Fruit fly (Drosophila melanogaster) whole organism, embryonic: Measurements from ENCODE around the gene CG8420.

Experiments used
- Awh ChIP-seq: fragments of 200-800 bp; sonication (Bioruptor generic); IDR thresholded peaks from 2 replicates; pipeline ENCODE4, ENCODE4 v1.3.6; 2022; ENCODE audit warnings: missing biosample characterization, missing genetic modification characterization
- CG10209 ChIP-seq: fragments of 200-800 bp; sonication (Bioruptor generic); optimal IDR thresholded peaks from 3 replicates; lab custom pipeline; 2017; ENCODE audit warnings: missing biosample characterization, mild to moderate bottlenecking, missing genetic modification characterization, missing genetic modification reagents
- CG10462 ChIP-seq: fragments of 200-800 bp; sonication (Bioruptor generic); optimal IDR thresholded peaks from 2 replicates; lab custom pipeline; 2016; ENCODE audit warnings: missing biosample characterization, missing genetic modification characterization
- CG10979 ChIP-seq: fragments of 200-800 bp; sonication (Bioruptor generic); optimal IDR thresholded peaks from 2 replicates; lab custom pipeline; 2018; ENCODE audit warnings: missing biosample characterization, mild to moderate bottlenecking, missing genetic modification characterization, moderate library complexity
- CG11456 ChIP-seq: fragments of 200-800 bp; sonication (Bioruptor generic); IDR thresholded peaks from 3 replicates; pipeline ENCODE4 v1.3.6; 2022; ENCODE audit warnings: missing biosample characterization, missing genetic modification characterization
- CG11695 ChIP-seq: fragments of 200-800 bp; sonication (Bioruptor generic); IDR thresholded peaks from 3 replicates; pipeline ENCODE4 v1.3.6; 2022; ENCODE audit warnings: missing biosample characterization, missing genetic modification characterization
- CG12155 ChIP-seq: fragments of 200-800 bp; sonication (Bioruptor generic); optimal IDR thresholded peaks from 3 replicates; lab custom pipeline; 2016; ENCODE audit warnings: missing biosample characterization, missing genetic modification characterization
- CG12219 ChIP-seq: fragments of 200-800 bp; sonication (Bioruptor generic); optimal IDR thresholded peaks from 3 replicates; lab custom pipeline; 2018; ENCODE audit warnings: missing biosample characterization, mild to moderate bottlenecking, missing genetic modification characterization
- CG12391 ChIP-seq: fragments of 200-800 bp; sonication (Bioruptor generic); optimal IDR thresholded peaks from 3 replicates; lab custom pipeline; 2018; ENCODE audit warnings: missing biosample characterization, mild to moderate bottlenecking, missing genetic modification characterization, moderate library complexity
- CG13424 ChIP-seq: fragments of 200-800 bp; sonication (Bioruptor generic); optimal IDR thresholded peaks from 2 replicates; lab custom pipeline; 2019; ENCODE audit warnings: missing biosample characterization, mild to moderate bottlenecking, missing genetic modification characterization, moderate library complexity
- CG14050 ChIP-seq: fragments of 200-800 bp; sonication (Bioruptor generic); IDR thresholded peaks from 3 replicates; pipeline ENCODE4 v1.3.6; 2022; ENCODE audit warnings: missing biosample characterization, missing genetic modification characterization
- CG14710 ChIP-seq: fragments of 200-800 bp; sonication (Bioruptor generic); optimal IDR thresholded peaks from 3 replicates; lab custom pipeline; 2019; ENCODE audit warnings: missing biosample characterization, mild to moderate bottlenecking, missing genetic modification characterization, moderate library complexity
- CG14965 ChIP-seq: fragments of 200-800 bp; sonication (Bioruptor generic); optimal IDR thresholded peaks from 2 replicates; lab custom pipeline; 2016; ENCODE audit warnings: missing biosample characterization, missing genetic modification characterization, borderline replicate concordance
- CG16863 ChIP-seq: fragments of 200-800 bp; sonication (Bioruptor generic); optimal IDR thresholded peaks from 3 replicates; lab custom pipeline; 2016; ENCODE audit warnings: missing biosample characterization, missing genetic modification characterization
- CG18262 ChIP-seq: fragments of 200-800 bp; optimal IDR thresholded peaks from 3 replicates; lab custom pipeline; 2019; ENCODE audit warnings: missing biosample characterization, mild to moderate bottlenecking, missing genetic modification characterization, moderate library complexity
- CG18599 ChIP-seq: fragments of 200-800 bp; sonication (Bioruptor generic); optimal IDR thresholded peaks from 3 replicates; lab custom pipeline; 2017; ENCODE audit warnings: missing biosample characterization, missing genetic modification characterization, mild to moderate bottlenecking, moderate library complexity, missing genetic modification reagents
- CG18619 ChIP-seq: fragments of 200-800 bp; sonication (Bioruptor generic); optimal IDR thresholded peaks from 3 replicates; lab custom pipeline; 2017; ENCODE audit warnings: missing biosample characterization, mild to moderate bottlenecking, missing genetic modification characterization
- CG31224 ChIP-seq: fragments of 200-800 bp; sonication (Bioruptor generic); IDR thresholded peaks from 2 replicates; pipeline ENCODE4 v1.3.6; 2022; ENCODE audit warnings: missing biosample characterization, missing genetic modification characterization
- CG31441 ChIP-seq: fragments of 200-800 bp; sonication (Bioruptor generic); IDR thresholded peaks from 2 replicates; pipeline ENCODE4 v1.3.6; 2022; ENCODE audit warnings: missing biosample characterization, missing genetic modification characterization
- CG6689 ChIP-seq: fragments of 200-800 bp; sonication (Bioruptor generic); IDR thresholded peaks from 2 replicates; pipeline ENCODE4 v1.3.6; 2022; ENCODE audit warnings: missing biosample characterization, missing genetic modification characterization
- CG8765 ChIP-seq: fragments of 200-800 bp; sonication (Bioruptor generic); IDR thresholded peaks from 2 replicates; pipeline ENCODE4 v1.3.6; 2022; ENCODE audit warnings: missing biosample characterization, missing genetic modification characterization
- CG8944 ChIP-seq: fragments of 200-800 bp; sonication (Bioruptor generic); optimal IDR thresholded peaks from 3 replicates; lab custom pipeline; 2016; ENCODE audit warnings: missing biosample characterization, missing genetic modification characterization
- CG9215 ChIP-seq: fragments of 200-800 bp; sonication (Bioruptor generic); IDR thresholded peaks from 2 replicates; pipeline ENCODE4 v1.3.6; 2022; ENCODE audit warnings: missing biosample characterization, missing genetic modification characterization
- D ChIP-seq, 2 experiments: fragments of 200-800 bp in 1 of 2; fragments of >200 bp in 1 of 2; sonication (Bioruptor generic) in 1 of 2; optimal IDR thresholded peaks; 2 replicates in 1 of 2; 3 replicates in 1 of 2; lab custom pipeline; 2017; ENCODE audit warnings: mild to moderate bottlenecking in 1 of 2, missing biosample characterization in 1 of 2, missing genetic modification characterization in 1 of 2, missing genetic modification reagents in 1 of 2
- Dll ChIP-seq: fragments of 200-800 bp; sonication (Bioruptor generic); IDR thresholded peaks from 4 replicates; pipeline ENCODE4 v1.3.6; 2022; ENCODE audit warnings: missing biosample characterization, missing genetic modification characterization; ENCODE audit not compliant: partially characterized antibody
- Ets97D ChIP-seq: fragments of 200-800 bp; sonication (Bioruptor generic); optimal IDR thresholded peaks from 3 replicates; lab custom pipeline; 2016; ENCODE audit warnings: missing biosample characterization, missing genetic modification characterization
- Fer3 ChIP-seq: fragments of 200-800 bp; sonication (Bioruptor generic); optimal IDR thresholded peaks from 2 replicates; lab custom pipeline; 2018; ENCODE audit warnings: missing biosample characterization, mild to moderate bottlenecking, missing genetic modification characterization, moderate library complexity
- Gug ChIP-seq: fragments of 200-800 bp; sonication (Bioruptor generic); IDR thresholded peaks from 4 replicates; pipeline ENCODE4 v1.3.6; 2022; ENCODE audit warnings: missing biosample characterization, missing genetic modification characterization
- HLHmδ ChIP-seq: fragments of 200-800 bp; sonication (Bioruptor generic); optimal IDR thresholded peaks from 2 replicates; lab custom pipeline; 2018; ENCODE audit warnings: missing biosample characterization, mild to moderate bottlenecking, missing genetic modification characterization, moderate library complexity
- HmgZ ChIP-seq: fragments of 200-800 bp; sonication (Bioruptor generic); optimal IDR thresholded peaks from 2 replicates; lab custom pipeline; 2018; ENCODE audit warnings: missing biosample characterization, mild to moderate bottlenecking, missing genetic modification characterization
- Neu2 ChIP-seq: fragments of 200-800 bp; sonication (Bioruptor generic); optimal IDR thresholded peaks from 3 replicates; lab custom pipeline; 2016; ENCODE audit warnings: missing biosample characterization, missing genetic modification characterization, borderline replicate concordance
- Six4 ChIP-seq: fragments of 200-800 bp; sonication (Bioruptor generic); optimal IDR thresholded peaks from 2 replicates; lab custom pipeline; 2016; ENCODE audit warnings: missing biosample characterization, missing genetic modification characterization
- Usf ChIP-seq: fragments of 200-800 bp; sonication (Bioruptor generic); optimal IDR thresholded peaks from 2 replicates; lab custom pipeline; 2017; ENCODE audit warnings: missing genotype, missing biosample characterization, missing genetic modification characterization
- Xrp1 ChIP-seq: fragments of 200-800 bp; sonication (Bioruptor generic); IDR thresholded peaks from 2 replicates; pipeline ENCODE4 v1.3.6; 2022; ENCODE audit warnings: missing biosample characterization, missing genetic modification characterization
- abd-A ChIP-seq: fragments of 200-800 bp; sonication (Bioruptor generic); optimal IDR thresholded peaks from 3 replicates; lab custom pipeline; 2019; ENCODE audit warnings: missing biosample characterization, mild to moderate bottlenecking, missing genetic modification characterization, moderate library complexity
- az2 ChIP-seq: fragments of 200-800 bp; sonication (Bioruptor generic); optimal IDR thresholded peaks from 3 replicates; lab custom pipeline; 2016; ENCODE audit warnings: missing biosample characterization, missing genetic modification characterization
- chinmo ChIP-seq: fragments of 200-800 bp; sonication (Bioruptor generic); IDR thresholded peaks from 4 replicates; pipeline ENCODE4 v1.3.6; 2022; ENCODE audit warnings: missing biosample characterization, missing genetic modification characterization; ENCODE audit not compliant: partially characterized antibody
- cwo ChIP-seq: fragments of 200-800 bp; sonication (Bioruptor generic); optimal IDR thresholded peaks from 3 replicates; lab custom pipeline; 2017; ENCODE audit warnings: missing biosample characterization, missing genetic modification characterization, mild to moderate bottlenecking, moderate library complexity, missing genetic modification reagents
- exex ChIP-seq: fragments of 200-800 bp; sonication (Bioruptor generic); optimal IDR thresholded peaks from 4 replicates; lab custom pipeline; 2018; ENCODE audit warnings: missing biosample characterization, mild to moderate bottlenecking, missing genetic modification characterization, moderate library complexity
- fd3F ChIP-seq: fragments of 200-800 bp; sonication (Bioruptor generic); optimal IDR thresholded peaks from 2 replicates; lab custom pipeline; 2018; ENCODE audit warnings: missing biosample characterization, mild to moderate bottlenecking, missing genetic modification characterization, moderate library complexity
- hkb ChIP-seq, 2 experiments: fragments of 200-800 bp in 1 of 2; fragments of >200 bp in 1 of 2; sonication (Bioruptor generic) in 1 of 2; IDR thresholded peaks in 1 of 2; optimal IDR thresholded peaks in 1 of 2; 2 replicates each; pipeline versions ENCODE4 v1.3.6 to Lab custom; 2017 to 2022; ENCODE audit warnings: missing biosample characterization in 1 of 2, missing genetic modification characterization in 1 of 2
- prd ChIP-seq, 3 experiments: fragments of >200 bp in 2 of 3; fragments of 200-800 bp in 1 of 3; sonication (Bioruptor generic) in 1 of 3; optimal IDR thresholded peaks in 2 of 3; IDR thresholded peaks in 1 of 3; 2 replicates in 2 of 3; 3 replicates in 1 of 3; pipeline versions ENCODE4 v1.3.6 to Lab custom; 2017 to 2022; ENCODE audit warnings: missing biosample characterization in 1 of 3, missing genetic modification characterization in 1 of 3
- pum ChIP-seq: fragments of 200-800 bp; sonication (Bioruptor generic); optimal IDR thresholded peaks from 2 replicates; lab custom pipeline; 2016; ENCODE audit warnings: missing biosample characterization, missing genetic modification characterization
- run ChIP-seq: fragments of 200-800 bp; sonication (Bioruptor generic); optimal IDR thresholded peaks from 3 replicates; lab custom pipeline; 2018; ENCODE audit warnings: missing biosample characterization, mild to moderate bottlenecking, missing genetic modification characterization
- sisA ChIP-seq: fragments of 200-800 bp; sonication (Bioruptor generic); IDR thresholded peaks from 2 replicates; pipeline ENCODE4 v1.3.6; 2022; ENCODE audit warnings: missing biosample characterization, missing genetic modification characterization
- sr ChIP-seq: fragments of 200-800 bp; sonication (Bioruptor generic); IDR thresholded peaks from 3 replicates; pipeline ENCODE4 v1.3.6; 2022; ENCODE audit warnings: missing biosample characterization, missing genetic modification characterization
- vvl ChIP-seq: fragments of 200-800 bp; sonication (Bioruptor generic); IDR thresholded peaks from 2 replicates; pipeline ENCODE4 v1.3.6; 2022; ENCODE audit warnings: missing biosample characterization, missing genetic modification characterization
- zen ChIP-seq: fragments of 200-800 bp; sonication (Bioruptor generic); optimal IDR thresholded peaks from 3 replicates; lab custom pipeline; 2018; ENCODE audit warnings: missing biosample characterization, mild to moderate bottlenecking, missing genetic modification characterization, moderate library complexity

CG8420 gene

dm6 chr3R:9227330-9227729 lies 19.1 kb upstream of the CG8420 start (continued):
- no peak for TF ChIP-seq CG8944
- peak; percentile 77 for TF ChIP-seq CG11695
- TF ChIP-seq Usf (GFP tag; lab: Kevin White, UChicago) = peak; percentile 60
- TF ChIP-seq CG9215 = peak; percentile 74
- no peak for TF ChIP-seq pum (GFP tag; lab: Kevin White, UChicago)
- no peak for TF ChIP-seq HLHmδ
- peak; percentile 41 for TF ChIP-seq CG10979 (tag; lab: Kevin White, UChicago)
- TF ChIP-seq CG12219 (GFP tag; lab: Kevin White, UChicago) = peak; percentile 28
- TF ChIP-seq Ets97D (GFP tag; lab: Kevin White, UChicago) = no peak
- peak; percentile 25 for TF ChIP-seq zen (tag; lab: Kevin White, UChicago)
- TF ChIP-seq fd3F (GFP tag; lab: Kevin White, UChicago) = peak; percentile 74
- TF ChIP-seq CG6689 (GFP tag; lab: Robert Waterston, UW) = peak; percentile 85
- peak; percentile 17 for TF ChIP-seq CG14710 (tag; lab: Kevin White, UChicago)
- peak; percentile 59 for TF ChIP-seq Six4 (GFP tag; lab: Kevin White, UChicago)
- TF ChIP-seq sisA (GFP tag; lab: Robert Waterston, UW) = peak; percentile 72
- TF ChIP-seq abd-A (tag; lab: Kevin White, UChicago) = no peak
- peak; percentile 30 for TF ChIP-seq cwo (GFP tag; lab: Kevin White, UChicago)
- peak; percentile 9 for TF ChIP-seq exex (tag; lab: Kevin White, UChicago)
- TF ChIP-seq CG11456 (GFP tag; lab: Robert Waterston, UW) = peak; percentile 81
- peak; percentile 73 for TF ChIP-seq CG13424 (tag; lab: Kevin White, UChicago)
- peak; percentile 69; the same call in 2 of the 3 replicates for TF ChIP-seq CG14050 (GFP tag; lab: Robert Waterston, UW)
- peak; percentile 56; the same call in 2 of the 4 replicates for TF ChIP-seq Gug
- TF ChIP-seq CG16863 (GFP tag; lab: Kevin White, UChicago) = no peak
- TF ChIP-seq Dll (GFP tag; lab: Robert Waterston, UW) = no peak
- TF ChIP-seq az2 = peak; percentile 50
- peak; percentile 82 for TF ChIP-seq CG10209 (GFP tag; lab: Kevin White, UChicago)
- TF ChIP-seq HmgZ (tag; lab: Kevin White, UChicago) = no peak
- peak; percentile 49 for TF ChIP-seq run (tag; lab: Kevin White, UChicago)
- TF ChIP-seq chinmo (GFP tag; lab: Robert Waterston, UW) = no peak
- TF ChIP-seq CG31224 = peak; percentile 77
- TF ChIP-seq CG12391 = peak; percentile 75
- TF ChIP-seq CG8765 (GFP tag; lab: Robert Waterston, UW) = no peak; the same call in 1 of the 2 replicates
- peak; percentile 65 for TF ChIP-seq CG18619 (GFP tag; lab: Kevin White, UChicago)
- no peak for TF ChIP-seq sr (GFP tag; lab: Robert Waterston, UW)
- peak; percentile 84 for TF ChIP-seq CG18599 (GFP tag; lab: Kevin White, UChicago)
- TF ChIP-seq Awh (GFP tag; lab: Robert Waterston, UW) = peak; percentile 38; the same call in 1 of the 2 replicates
- TF ChIP-seq Xrp1 (GFP tag; lab: Robert Waterston, UW) = peak; percentile 67; the same call in 1 of the 2 replicates
- no peak for TF ChIP-seq CG14965 (GFP tag; lab: Kevin White, UChicago)
- peak; percentile 83 for TF ChIP-seq CG31441 (GFP tag; lab: Robert Waterston, UW)
- TF ChIP-seq Fer3 (tag; lab: Kevin White, UChicago) = peak; percentile 72
- TF ChIP-seq vvl = peak; percentile 65; the same call in 1 of the 2 replicates
- no peak for TF ChIP-seq Neu2 (GFP tag; lab: Kevin White, UChicago)
- TF ChIP-seq CG12155 (GFP tag; lab: Kevin White, UChicago) = peak; percentile 74
- TF ChIP-seq CG10462 (GFP tag; lab: Kevin White, UChicago) = peak; percentile 56
- no peak for TF ChIP-seq hkb (optimal IDR thresholded peaks at IDR 0.05; lab: Kevin White, UChicago)
- peak; percentile 85 for TF ChIP-seq hkb (GFP tag; IDR thresholded peaks at IDR 0.05; lab: Robert Waterston, UW)
- TF ChIP-seq D (optimal IDR thresholded peaks at IDR 0.05; lab: Kevin White, UChicago) = no peak
- TF ChIP-seq D (GFP tag; optimal IDR thresholded peaks at IDR 0.05; lab: Kevin White, UChicago) = peak; percentile 6
- TF ChIP-seq prd (optimal IDR thresholded peaks at IDR 0.05; lab: Kevin White, UChicago) = no peak
- peak; percentile 76 for TF ChIP-seq prd (GFP tag; IDR thresholded peaks at IDR 0.05; lab: Robert Waterston, UW)
- peak; percentile 68 for TF ChIP-seq CG18262 (tag; lab: Kevin White, UChicago)
